Worm (Caenorhabditis elegans) whole organism, L4/young adult: Measurements from ENCODE around the gene pqn-36.

ENCODE experiments used
- W03F9.2 ChIP-seq: fragments of 150-350 bp; optimal IDR thresholded peaks from 2 replicates; lab custom pipeline; 2014; ENCODE audit warnings: missing biosample characterization, missing genetic modification characterization
- dao-5 ChIP-seq: sonication (generic microtip); optimal IDR thresholded peaks from 2 replicates; lab custom pipeline; 2016; ENCODE audit warnings: missing genotype, missing genetic modification characterization, moderate library complexity, missing compliant biosample characterization
- him-1 ChIP-seq: sonication (generic microtip); optimal IDR thresholded peaks from 2 replicates; lab custom pipeline; 2016; ENCODE audit warnings: missing genotype, missing genetic modification reagents, missing genetic modification characterization, missing compliant biosample characterization

DNA sequence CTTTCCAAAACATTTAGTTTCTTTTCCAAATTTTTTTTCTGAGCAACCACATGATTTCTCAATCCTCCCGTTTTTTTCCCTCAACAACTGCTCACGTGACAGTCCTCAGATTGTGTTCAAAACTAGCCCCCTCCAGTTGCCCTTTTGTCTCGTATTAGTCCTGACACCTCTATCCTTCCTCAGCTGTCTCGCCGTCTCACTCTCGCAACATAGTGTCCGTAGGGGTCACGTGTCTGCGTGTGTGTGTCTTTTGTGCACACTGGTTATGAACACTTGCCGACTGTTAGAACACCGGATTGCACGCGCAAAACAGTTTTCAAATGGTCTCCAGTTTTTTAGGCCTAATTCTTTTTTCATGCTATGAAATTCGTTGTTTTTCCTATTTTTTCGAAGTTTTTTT lies 50.1 kb downstream of the pqn-36 start:
- peak; percentile 78 for TF ChIP-seq him-1 (tag; lab: Kevin White, UChicago)
- no peak for TF ChIP-seq dao-5
- TF ChIP-seq W03F9.2 (tag; lab: Kevin White, UChicago), result peak; percentile 46
